Worm (Caenorhabditis elegans) whole organism, L4 larva: Measurements from ENCODE around the gene pho-12.

Experiments used
- F37D6.2 ChIP-seq: sonication (generic microtip); optimal IDR thresholded peaks from 2 replicates; lab custom pipeline; 2016; ENCODE audit warnings: mild to moderate bottlenecking, missing genetic modification characterization, missing compliant biosample characterization
- F44E2.7 ChIP-seq: fragments of 200-800 bp; sonication (Bioruptor generic); IDR thresholded peaks from 2 replicates; pipeline ENCODE4 v2.1.2; 2022; ENCODE audit warnings: missing genetic modification characterization, missing compliant biosample characterization
- Y105C5A.15 ChIP-seq: fragments of 200-800 bp; sonication (Bioruptor generic); IDR thresholded peaks from 2 replicates; pipeline ENCODE4 v1.3.6; 2022; ENCODE audit warnings: missing genetic modification characterization, missing compliant biosample characterization
- Y48G9A.11 ChIP-seq: fragments of 200-800 bp; sonication (Bioruptor generic); IDR thresholded peaks from 2 replicates; pipeline ENCODE4 v1.3.6; 2022; ENCODE audit warnings: missing genetic modification reagents, missing genetic modification characterization, missing compliant biosample characterization
- aha-1 ChIP-seq: fragments of 150-350 bp; peaks from one replicate; lab custom pipeline; 2014; ENCODE audit warnings: missing biosample characterization, missing genetic modification characterization
- aly-2 ChIP-seq: sonication (generic microtip); optimal IDR thresholded peaks from 2 replicates; lab custom pipeline; 2018; ENCODE audit warnings: missing biosample characterization, missing genetic modification characterization
- attf-4 ChIP-seq: sonication (generic microtip); optimal IDR thresholded peaks from 3 replicates; lab custom pipeline; 2017; ENCODE audit warnings: missing biosample characterization, missing genetic modification characterization
- ceh-20 ChIP-seq: fragments of 200-800 bp; sonication (Bioruptor generic); IDR thresholded peaks from 2 replicates; pipeline ENCODE4 v1.3.6; 2022; ENCODE audit warnings: missing genetic modification reagents, missing genetic modification characterization, missing compliant biosample characterization
- ceh-32 ChIP-seq: sonication (generic microtip); optimal IDR thresholded peaks from 2 replicates; lab custom pipeline; 2016; ENCODE audit warnings: mild to moderate bottlenecking, missing genetic modification characterization, missing compliant biosample characterization; ENCODE audit not compliant: poor library complexity
- ceh-44 ChIP-seq: fragments of 200-800 bp; sonication (Bioruptor generic); IDR thresholded peaks from 2 replicates; pipeline ENCODE4 v1.3.6; 2022; ENCODE audit warnings: missing genetic modification reagents, missing genetic modification characterization, missing compliant biosample characterization
- ceh-62 ChIP-seq: sonication (generic microtip); optimal IDR thresholded peaks from 2 replicates; lab custom pipeline; 2017; ENCODE audit warnings: missing biosample characterization, missing genetic modification characterization
- cey-2 ChIP-seq: sonication (generic microtip); optimal IDR thresholded peaks from 3 replicates; lab custom pipeline; 2017; ENCODE audit warnings: missing genetic modification characterization, mild to moderate bottlenecking, missing compliant biosample characterization, antibody characterized with exemption, borderline replicate concordance; ENCODE audit not compliant: insufficient read depth
- ctbp-1 ChIP-seq: fragments of 200-800 bp; sonication (Bioruptor generic); IDR thresholded peaks from 2 replicates; pipeline ENCODE4 v1.3.6; 2022; ENCODE audit warnings: missing genetic modification reagents, missing genetic modification characterization, missing compliant biosample characterization
- daf-12 ChIP-seq: fragments of 150-350 bp; optimal IDR thresholded peaks from 2 replicates; lab custom pipeline; 2014; ENCODE audit warnings: missing biosample characterization, missing genetic modification reagents, missing genetic modification characterization
- daf-16 ChIP-seq, 3 experiments: sonication (generic microtip); optimal IDR thresholded peaks; 2 replicates each; lab custom pipeline; 2016 to 2017; ENCODE audit warnings: missing genetic modification characterization in 3 of 3, missing genetic modification reagents in 3 of 3, mild to moderate bottlenecking in 2 of 3, missing compliant biosample characterization in 2 of 3, missing biosample characterization in 1 of 3, moderate library complexity in 1 of 3
- daf-19 ChIP-seq: fragments of 200-800 bp; sonication (Bioruptor generic); conservative IDR thresholded peaks from 2 replicates; pipeline ENCODE4 v1.3.6; 2022; ENCODE audit warnings: missing genetic modification characterization, missing compliant biosample characterization
- dmd-6 ChIP-seq: fragments of 200-800 bp; sonication (Bioruptor generic); IDR thresholded peaks from 2 replicates; pipeline ENCODE4 v1.3.6; 2022; ENCODE audit warnings: missing genetic modification reagents, missing genetic modification characterization, missing compliant biosample characterization
- duxl-1 ChIP-seq: sonication (generic microtip); optimal IDR thresholded peaks from 2 replicates; lab custom pipeline; 2016; ENCODE audit warnings: mild to moderate bottlenecking, missing genetic modification characterization, moderate library complexity, missing compliant biosample characterization; ENCODE audit not compliant: poor library complexity
- fos-1 ChIP-seq: fragments of 150-350 bp; optimal IDR thresholded peaks from 2 replicates; lab custom pipeline; 2014; ENCODE audit warnings: missing biosample characterization, missing genetic modification characterization
- gei-8 ChIP-seq: fragments of 200-800 bp; sonication (Bioruptor generic); optimal IDR thresholded peaks from 2 replicates; lab custom pipeline; 2018; ENCODE audit warnings: mild to moderate bottlenecking, missing genetic modification characterization, missing compliant biosample characterization
- hif-1 ChIP-seq, 2 experiments: sonication (generic microtip); optimal IDR thresholded peaks; 2 replicates each; lab custom pipeline; 2016 to 2017; ENCODE audit warnings: missing compliant biosample characterization in 2 of 2, missing genetic modification characterization in 2 of 2, missing genetic modification reagents in 2 of 2, missing genotype in 2 of 2, mild to moderate bottlenecking in 1 of 2
- hlh-11 ChIP-seq: fragments of 200-800 bp; sonication (Bioruptor generic); optimal IDR thresholded peaks from 2 replicates; lab custom pipeline; 2018; ENCODE audit warnings: mild to moderate bottlenecking, missing genetic modification characterization, missing compliant biosample characterization
- hmg-1.1 ChIP-seq: fragments of 200-800 bp; sonication (Bioruptor generic); IDR thresholded peaks from 2 replicates; pipeline ENCODE4 v1.3.6; 2022; ENCODE audit warnings: missing genetic modification reagents, missing genetic modification characterization, missing compliant biosample characterization
- jun-1 ChIP-seq: fragments of 150-350 bp; optimal IDR thresholded peaks from 2 replicates; lab custom pipeline; 2014; ENCODE audit warnings: missing biosample characterization, missing genetic modification reagents, missing genetic modification characterization
- lin-13 ChIP-seq: fragments of 150-350 bp; optimal IDR thresholded peaks from 2 replicates; lab custom pipeline; 2014; ENCODE audit warnings: missing biosample characterization, missing genetic modification reagents, missing genetic modification characterization
- lin-29 ChIP-seq: fragments of 200-800 bp; sonication (Bioruptor generic); IDR thresholded peaks from 2 replicates; pipeline ENCODE4 v1.3.6; 2022; ENCODE audit warnings: missing genetic modification reagents, missing genetic modification characterization, missing compliant biosample characterization
- lsy-2 ChIP-seq, 2 experiments: fragments of 150-350 bp in 1 of 2; sonication (generic microtip) in 1 of 2; optimal IDR thresholded peaks; 2 replicates each; lab custom pipeline; 2014 to 2017; ENCODE audit warnings: missing biosample characterization in 2 of 2, missing genetic modification characterization in 2 of 2
- madf-5 ChIP-seq, 2 experiments: fragments of 200-800 bp; sonication (Bioruptor generic); IDR thresholded peaks; 2 replicates each; pipeline ENCODE4 v1.3.6; 2022; ENCODE audit warnings: missing compliant biosample characterization in 2 of 2, missing genetic modification characterization in 2 of 2
- mes-2 ChIP-seq: sonication (generic microtip); optimal IDR thresholded peaks from 2 replicates; lab custom pipeline; 2016; ENCODE audit warnings: missing genotype, mild to moderate bottlenecking, missing genetic modification characterization, missing compliant biosample characterization; ENCODE audit not compliant: poor library complexity, severe bottlenecking
- mxl-3 ChIP-seq: fragments of 200-800 bp; sonication (Bioruptor generic); optimal IDR thresholded peaks from 2 replicates; lab custom pipeline; 2018; ENCODE audit warnings: mild to moderate bottlenecking, missing genetic modification characterization, missing compliant biosample characterization
- nhr-10 ChIP-seq: fragments of 150-350 bp; optimal IDR thresholded peaks from 2 replicates; lab custom pipeline; 2014; ENCODE audit warnings: missing biosample characterization, missing genetic modification characterization
- nhr-11 ChIP-seq: fragments of 150-350 bp; optimal IDR thresholded peaks from 2 replicates; lab custom pipeline; 2014; ENCODE audit warnings: missing biosample characterization, missing genetic modification characterization
- nhr-111 ChIP-seq: fragments of 200-800 bp; sonication (Bioruptor generic); optimal IDR thresholded peaks from 2 replicates; lab custom pipeline; 2018; ENCODE audit warnings: mild to moderate bottlenecking, missing genetic modification characterization, missing compliant biosample characterization
- nhr-237 ChIP-seq: sonication (generic microtip); optimal IDR thresholded peaks from 2 replicates; lab custom pipeline; 2017; ENCODE audit warnings: missing biosample characterization, missing genetic modification characterization
- nhr-25 ChIP-seq: sonication (generic microtip); optimal IDR thresholded peaks from 2 replicates; lab custom pipeline; 2017; ENCODE audit warnings: missing genetic modification characterization, mild to moderate bottlenecking, missing compliant biosample characterization, antibody characterized with exemption, moderate library complexity, borderline replicate concordance; ENCODE audit not compliant: insufficient read depth
- nhr-6 ChIP-seq: fragments of 150-350 bp; optimal IDR thresholded peaks from 2 replicates; lab custom pipeline; 2014; ENCODE audit warnings: missing biosample characterization, missing genetic modification characterization
- nhr-77 ChIP-seq: fragments of 150-350 bp; optimal IDR thresholded peaks from 2 replicates; lab custom pipeline; 2014; ENCODE audit warnings: missing biosample characterization, missing genetic modification characterization
- rbr-2 ChIP-seq: sonication (generic microtip); optimal IDR thresholded peaks from 2 replicates; lab custom pipeline; 2016; ENCODE audit warnings: missing genotype, missing genetic modification characterization, missing compliant biosample characterization
- set-16 ChIP-seq: fragments of 200-800 bp; sonication (Bioruptor generic); IDR thresholded peaks from 2 replicates; pipeline ENCODE4 v1.3.6; 2022; ENCODE audit warnings: missing genetic modification reagents, missing genetic modification characterization, missing compliant biosample characterization
- snpc-4 ChIP-seq: fragments of 150-350 bp; optimal IDR thresholded peaks from 2 replicates; lab custom pipeline; 2014; ENCODE audit warnings: missing biosample characterization, missing genetic modification characterization
- tag-97 ChIP-seq: fragments of 200-800 bp; sonication (Bioruptor generic); IDR thresholded peaks from 2 replicates; pipeline ENCODE4 v1.3.6; 2022; ENCODE audit warnings: missing genetic modification characterization, missing compliant biosample characterization
- zfp-2 ChIP-seq: sonication (generic microtip); optimal IDR thresholded peaks from 2 replicates; lab custom pipeline; 2016; ENCODE audit warnings: mild to moderate bottlenecking, missing genetic modification characterization, missing compliant biosample characterization
- zip-2 ChIP-seq: fragments of 150-350 bp; optimal IDR thresholded peaks from 2 replicates; lab custom pipeline; 2014; ENCODE audit warnings: missing biosample characterization, missing genetic modification characterization
- ztf-11 ChIP-seq: fragments of 150-350 bp; optimal IDR thresholded peaks from 2 replicates; lab custom pipeline; 2014; ENCODE audit warnings: missing biosample characterization, missing genetic modification characterization

The pho-12 gene

DNA sequence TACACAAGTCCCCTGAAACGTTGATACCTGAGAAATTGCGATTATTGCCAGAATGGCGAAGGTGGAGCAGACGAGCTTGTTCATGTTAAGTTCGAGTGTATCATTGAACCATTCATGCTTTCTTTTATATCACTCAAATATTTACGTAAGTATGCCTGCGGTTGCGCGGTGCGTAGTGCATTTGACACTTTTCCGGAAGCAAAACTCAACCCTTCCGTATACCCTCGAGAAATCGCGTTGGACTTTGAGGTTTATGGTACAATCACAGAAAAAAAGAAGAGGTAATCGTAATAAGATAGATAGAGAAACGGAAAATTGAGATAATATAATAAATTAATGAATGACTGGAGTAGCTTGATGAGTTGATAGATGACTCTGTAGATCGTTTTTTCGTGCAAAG lies 8.9 kb upstream of the pho-12 start, which contains the start of gene idpb-2:
Gene idpb-2 (minus strand): TSS at position 101 of the 400 bp plus-strand sequence.
- TF ChIP-seq rbr-2 (tag; lab: Kevin White, UChicago) (no peak), aha-1 (tag; lab: Kevin White, UChicago) (peak; percentile 14)

DNA sequence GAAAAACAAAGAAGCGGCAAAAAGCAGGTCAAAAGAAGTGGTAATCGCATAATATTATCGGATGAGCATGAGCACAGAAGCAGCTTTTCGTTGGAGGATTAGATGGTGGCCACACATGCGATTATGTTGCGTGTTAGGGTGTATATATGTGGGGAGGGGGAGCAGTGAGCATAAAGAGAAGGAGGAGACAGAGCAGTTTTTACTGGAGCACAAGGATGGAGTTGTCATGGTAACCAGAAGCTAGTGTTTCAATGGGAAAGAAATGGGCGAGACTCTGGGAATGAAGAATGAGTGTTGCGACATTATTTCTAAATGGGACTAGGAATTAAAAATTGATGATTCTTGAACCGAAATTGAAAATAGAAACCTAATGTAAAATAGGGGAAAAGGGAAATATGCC lies 7.3 kb upstream of the pho-12 start, which contains the start of gene C27A2.8:
Gene C27A2.8 (minus strand): TSS at position 117 of the 400 bp plus-strand sequence.
- no peak for TF ChIP-seq duxl-1 (tag; lab: Kevin White, UChicago)
- TF ChIP-seq jun-1 (tag; lab: Kevin White, UChicago): no peak
- no peak for TF ChIP-seq hif-1 (tag; optimal IDR thresholded peaks at IDR 0.05; lab: Kevin White, UChicago)
- TF ChIP-seq lin-13: no peak
- TF ChIP-seq nhr-6 (tag; lab: Kevin White, UChicago): no peak
- no peak for TF ChIP-seq hmg-1.1
- no peak for TF ChIP-seq madf-5 (GFP tag; IDR thresholded peaks at IDR 0.05; lab: Robert Waterston, UW)

DNA sequence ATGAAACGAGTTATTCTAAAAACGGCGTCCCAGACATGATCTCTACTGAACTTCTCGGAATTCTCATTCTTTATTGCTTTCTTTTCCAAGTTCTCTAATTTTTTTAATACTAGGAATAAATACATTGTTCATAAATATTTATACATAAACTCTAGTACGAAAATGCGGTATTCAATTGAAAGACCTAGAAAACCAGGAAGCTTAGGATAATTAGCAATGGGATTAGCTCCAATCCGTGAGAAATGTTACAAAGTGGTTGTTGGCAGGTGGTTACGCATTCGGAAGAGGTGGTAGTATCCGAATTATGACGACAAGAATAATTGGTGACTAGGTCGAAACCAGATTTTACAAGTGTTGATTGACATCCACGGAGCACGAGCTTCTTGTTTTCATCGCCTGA lies 6.3 kb upstream of the pho-12 start:
- TF ChIP-seq nhr-111 (GFP tag; lab: Kevin White, UChicago) (no peak), duxl-1 (tag; lab: Kevin White, UChicago) (no peak), aly-2 (tag; lab: Kevin White, UChicago) (no peak), nhr-77 (tag; lab: Kevin White, UChicago) (no peak), ceh-20 (GFP tag; lab: Robert Waterston, UW) (no peak), daf-16 (GFP tag; optimal IDR thresholded peaks at IDR 0.05; lab: Kevin White, UChicago) (no peak), daf-16 (tag; optimal IDR thresholded peaks at IDR 0.05; lab: Kevin White, UChicago) (no peak), Y48G9A.11 (no peak), madf-5 (GFP tag; IDR thresholded peaks at IDR 0.05; lab: Robert Waterston, UW) (no peak), ceh-32 (tag; lab: Kevin White, UChicago) (no peak), tag-97 (GFP tag; lab: Robert Waterston, UW) (no peak), Y105C5A.15 (GFP tag; lab: Robert Waterston, UW) (no peak), attf-4 (tag; lab: Kevin White, UChicago) (no peak), daf-12 (no peak), set-16 (GFP tag; lab: Robert Waterston, UW) (no peak), nhr-237 (no peak), F44E2.7 (GFP tag; lab: Robert Waterston, UW) (no peak), snpc-4 (tag; lab: Kevin White, UChicago) (no peak), dmd-6 (no peak), ceh-62 (no peak), mes-2 (tag; lab: Kevin White, UChicago) (no peak)

DNA sequence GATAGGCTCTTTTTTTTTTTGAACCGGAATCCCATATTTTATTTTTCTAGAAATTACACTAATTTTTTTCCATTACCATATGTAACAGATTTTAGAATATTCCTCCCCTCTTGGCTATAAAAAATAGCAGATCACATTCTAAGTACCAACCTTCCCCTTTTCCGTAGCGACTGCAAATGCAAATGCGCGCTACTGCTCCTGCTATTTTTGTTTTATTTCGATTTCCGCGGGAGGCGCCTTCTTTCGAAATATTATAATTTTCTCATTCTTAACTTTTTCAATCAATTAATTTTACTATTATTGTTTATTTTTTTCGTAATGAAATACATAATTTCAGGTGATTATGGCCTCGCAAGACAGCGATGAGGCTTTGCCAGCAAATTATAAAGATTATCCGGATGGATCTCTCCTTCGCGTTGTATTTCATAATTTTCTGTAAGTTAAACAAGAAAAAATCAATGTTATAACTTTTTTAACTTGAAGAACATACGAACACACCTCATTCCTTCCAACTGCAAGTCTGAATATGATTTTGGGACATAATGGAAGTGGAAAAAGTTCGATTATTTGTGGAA lies 1.3 kb upstream of the pho-12 start, which contains the start of gene smc-5:
Gene smc-5 (plus strand): TSS at position 332 of the 575 bp plus-strand sequence.
- TF ChIP-seq nhr-6 (tag; lab: Kevin White, UChicago) (peak; percentile 56), ceh-44 (GFP tag; lab: Robert Waterston, UW) (no peak), ctbp-1 (GFP tag; lab: Robert Waterston, UW) (no peak), nhr-11 (no peak), aha-1 (tag; lab: Kevin White, UChicago) (peak; percentile 93), madf-5 (GFP tag; IDR thresholded peaks at IDR 0.05; lab: Robert Waterston, UW) (no peak), mxl-3 (GFP tag; lab: Kevin White, UChicago) (no peak), gei-8 (GFP tag; lab: Kevin White, UChicago) (no peak), hlh-11 (no peak), zfp-2 (tag; lab: Kevin White, UChicago) (no peak), lin-13 (no peak), dmd-6 (no peak), ceh-62 (no peak), zip-2 (tag; lab: Kevin White, UChicago) (no peak), fos-1 (tag; lab: Kevin White, UChicago) (no peak), lin-29 (GFP tag; lab: Robert Waterston, UW) (no peak), cey-2 (tag; lab: Kevin White, UChicago) (no peak), nhr-25 (tag; lab: Kevin White, UChicago) (peak; percentile 28), jun-1 (tag; lab: Kevin White, UChicago) (no peak), daf-19 (GFP tag; lab: Robert Waterston, UW) (no peak), lsy-2 (tag; optimal IDR thresholded peaks at IDR 0.05; lab: Kevin White, UChicago) (no peak), nhr-10 (tag; lab: Kevin White, UChicago) (no peak), ztf-11 (tag; lab: Kevin White, UChicago) (no peak), F37D6.2 (peak; percentile 11), aly-2 (tag; lab: Kevin White, UChicago) (no peak)
